Worm (Caenorhabditis elegans): Measurements from ENCODE around the gene msp-142.

DNA sequence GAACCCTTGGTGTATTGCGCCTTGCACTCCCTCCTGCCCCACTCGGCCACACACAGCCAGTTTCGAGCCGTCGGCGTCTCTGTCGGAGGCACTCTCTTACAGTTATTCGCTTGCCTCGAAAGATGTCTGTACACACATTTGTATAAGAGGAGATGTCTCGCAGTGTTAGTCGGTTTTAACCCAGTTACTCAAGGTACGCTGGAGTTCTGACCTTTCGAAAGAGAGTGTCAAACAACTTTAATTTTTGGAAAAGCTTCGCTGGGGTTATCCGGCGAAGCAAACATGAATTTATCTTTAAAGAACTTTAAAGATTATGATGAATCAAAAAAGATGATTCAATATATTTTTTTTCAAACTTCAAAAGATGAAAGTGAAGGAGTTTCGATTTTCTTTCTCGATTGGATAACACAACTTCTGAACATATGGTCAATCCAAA is 47.0 kb downstream of the msp-142 start:
- TF ChIP-seq gmeb-2 (tag; optimal IDR thresholded peaks at IDR 0.05) (peak; percentile 55), hlh-30 (tag; optimal IDR thresholded peaks at IDR 0.05; ENCODE audit: insufficient read depth) (peak; percentile 60), unc-86 (tag; optimal IDR thresholded peaks at IDR 0.05) (peak; percentile 83), ceh-14 (tag; optimal IDR thresholded peaks at IDR 0.05) (peak; percentile 94), fkh-10 (GFP tag; optimal IDR thresholded peaks at IDR 0.05) (peak; percentile 73), nfya-1 (tag; optimal IDR thresholded peaks at IDR 0.05) (peak; percentile 92), ref-2 (tag; optimal IDR thresholded peaks at IDR 0.05) (peak; percentile 87)

All from whole organism, late embryonic.